Fruit fly (Drosophila melanogaster) Kc167 (cell line): Measurements from ENCODE around the gene rgn.

Experiments
- h ChIP-seq: fragments of >200 bp; optimal IDR thresholded peaks from 3 replicates; lab custom pipeline; 2018; ENCODE audit warnings: missing external identifiers
- ttk ChIP-seq: sonication (Bioruptor generic); optimal IDR thresholded peaks from 2 replicates; lab custom pipeline; 2017; ENCODE audit warnings: missing external identifiers

- TF ChIP-seq ttk (lab: Kevin White, UChicago) (no peak), h (lab: Kevin White, UChicago) (no peak)
Measured at dm6 chr3L:21417884-21418536, 35.7 kb downstream of the rgn start.
